Fruit fly (Drosophila melanogaster) whole organism, adult: ENCODE data around the gene Larp7.

Experiments used
- CG11617 ChIP-seq: fragments of 200-800 bp; sonication (Bioruptor generic); optimal IDR thresholded peaks from 2 replicates; lab custom pipeline; 2017; ENCODE audit warnings: mild to moderate bottlenecking, missing biosample characterization, missing genetic modification reagents, missing genetic modification characterization
- CG12768 ChIP-seq: fragments of 200-800 bp; sonication (Bioruptor generic); optimal IDR thresholded peaks from 2 replicates; lab custom pipeline; 2017; ENCODE audit warnings: missing biosample characterization, missing genetic modification characterization, mild to moderate bottlenecking, moderate library complexity, missing genetic modification reagents
- CG14711 ChIP-seq: fragments of 200-800 bp; sonication (Bioruptor generic); optimal IDR thresholded peaks from 2 replicates; lab custom pipeline; 2018; ENCODE audit warnings: missing biosample characterization, mild to moderate bottlenecking, missing genetic modification characterization, moderate library complexity
- CG1620 ChIP-seq: fragments of 200-800 bp; sonication (Bioruptor generic); optimal IDR thresholded peaks from 2 replicates; lab custom pipeline; 2016; ENCODE audit warnings: missing biosample characterization, missing genetic modification characterization
- CG33017 ChIP-seq: fragments of 200-800 bp; sonication (Bioruptor generic); optimal IDR thresholded peaks from 2 replicates; lab custom pipeline; 2018; ENCODE audit warnings: missing biosample characterization, mild to moderate bottlenecking, missing genetic modification characterization, moderate library complexity
- CG5204 ChIP-seq: fragments of 200-800 bp; sonication (Bioruptor generic); optimal IDR thresholded peaks from 2 replicates; lab custom pipeline; 2016; ENCODE audit warnings: missing biosample characterization, missing genetic modification characterization
- CG7045 ChIP-seq: fragments of 200-800 bp; sonication (Bioruptor generic); optimal IDR thresholded peaks from 2 replicates; lab custom pipeline; 2017; ENCODE audit warnings: missing biosample characterization, mild to moderate bottlenecking, missing genetic modification characterization
- CG7101 ChIP-seq: fragments of 200-800 bp; sonication (Bioruptor generic); optimal IDR thresholded peaks from 2 replicates; lab custom pipeline; 2018; ENCODE audit warnings: missing biosample characterization, mild to moderate bottlenecking, missing genetic modification characterization, moderate library complexity
- Clk ChIP-seq: fragments of 200-800 bp; sonication (Bioruptor generic); optimal IDR thresholded peaks from 2 replicates; lab custom pipeline; 2017; ENCODE audit warnings: missing biosample characterization, missing genetic modification characterization
- Crg-1 ChIP-seq: fragments of 200-800 bp; sonication (Bioruptor generic); optimal IDR thresholded peaks from 2 replicates; lab custom pipeline; 2016; ENCODE audit warnings: missing biosample characterization, missing genetic modification characterization
- Hr96 ChIP-seq: fragments of 200-800 bp; sonication (Bioruptor generic); optimal IDR thresholded peaks from 2 replicates; lab custom pipeline; 2016; ENCODE audit warnings: missing biosample characterization, missing genetic modification characterization
- Mnt ChIP-seq: fragments of 200-800 bp; sonication (Bioruptor generic); optimal IDR thresholded peaks from 2 replicates; lab custom pipeline; 2016; ENCODE audit warnings: missing biosample characterization, mild to moderate bottlenecking, missing genetic modification characterization
- bab1 ChIP-seq: fragments of 200-800 bp; sonication (Bioruptor generic); optimal IDR thresholded peaks from 3 replicates; lab custom pipeline; 2019; ENCODE audit warnings: missing biosample characterization, mild to moderate bottlenecking, missing genetic modification characterization, moderate library complexity
- cic ChIP-seq: fragments of 200-800 bp; sonication (Bioruptor generic); optimal IDR thresholded peaks from 2 replicates; lab custom pipeline; 2017; ENCODE audit warnings: missing biosample characterization, mild to moderate bottlenecking, missing genetic modification characterization, moderate library complexity
- cnc ChIP-seq, 2 experiments: fragments of >200 bp; optimal IDR thresholded peaks; 2 replicates each; lab custom pipeline; 2017
- kay ChIP-seq: fragments of 200-800 bp; sonication (Bioruptor generic); peaks from one replicate; lab custom pipeline; 2016; ENCODE audit warnings: missing biosample characterization, missing genetic modification characterization, borderline replicate concordance
- ovo ChIP-seq: fragments of 200-800 bp; sonication (Bioruptor generic); optimal IDR thresholded peaks from 2 replicates; lab custom pipeline; 2016; ENCODE audit warnings: missing biosample characterization, missing genetic modification characterization
- pad ChIP-seq: fragments of 200-800 bp; sonication (Bioruptor generic); optimal IDR thresholded peaks from 3 replicates; lab custom pipeline; 2017; ENCODE audit warnings: missing biosample characterization, missing genetic modification characterization, mild to moderate bottlenecking, moderate library complexity, missing genetic modification reagents
- tj ChIP-seq: fragments of 200-800 bp; sonication (Bioruptor generic); optimal IDR thresholded peaks from 3 replicates; lab custom pipeline; 2017; ENCODE audit warnings: missing biosample characterization, mild to moderate bottlenecking, missing genetic modification characterization, moderate library complexity
- toe ChIP-seq: fragments of 200-800 bp; sonication (Bioruptor generic); optimal IDR thresholded peaks from 2 replicates; lab custom pipeline; 2016; ENCODE audit warnings: missing biosample characterization, missing genetic modification characterization

The Larp7 gene

DNA sequence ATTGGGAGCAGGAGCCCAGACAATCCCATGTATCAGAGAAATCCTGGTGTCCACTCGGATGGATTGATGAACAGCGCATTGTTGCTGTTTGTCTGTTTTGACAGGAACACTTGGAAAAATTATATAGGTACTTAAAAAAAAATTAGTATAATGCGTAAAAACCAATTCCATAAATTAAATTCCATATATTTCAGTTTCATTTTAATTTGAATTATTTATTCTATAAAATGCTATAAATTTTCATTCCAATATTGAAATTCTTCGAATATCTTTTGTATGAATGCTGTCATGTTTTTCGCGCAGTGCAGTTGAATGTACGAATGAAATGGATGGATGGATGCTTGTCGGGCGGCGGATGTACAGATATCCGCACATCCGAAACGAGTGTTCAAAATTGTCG lies 32.8 kb upstream of the Larp7 start, which contains the start of gene SmydA-9:
Gene SmydA-9 (minus strand): TSS at position 101 of the 400 bp plus-strand sequence.
- TF ChIP-seq cnc (optimal IDR thresholded peaks at IDR 0.05; lab: Kevin White, UChicago) (no peak), kay (no peak), CG12768 (GFP tag; lab: Kevin White, UChicago) (no peak), pad (GFP tag; lab: Kevin White, UChicago) (no peak), CG7045 (no peak), CG1620 (no peak), CG5204 (no peak), Hr96 (GFP tag; lab: Kevin White, UChicago) (no peak), CG14711 (tag; lab: Kevin White, UChicago) (no peak), CG7101 (tag; lab: Kevin White, UChicago) (no peak), Clk (GFP tag; lab: Kevin White, UChicago) (no peak), ovo (no peak), Crg-1 (no peak), bab1 (GFP tag; lab: Kevin White, UChicago) (no peak), CG11617 (GFP tag; lab: Kevin White, UChicago) (no peak)

DNA sequence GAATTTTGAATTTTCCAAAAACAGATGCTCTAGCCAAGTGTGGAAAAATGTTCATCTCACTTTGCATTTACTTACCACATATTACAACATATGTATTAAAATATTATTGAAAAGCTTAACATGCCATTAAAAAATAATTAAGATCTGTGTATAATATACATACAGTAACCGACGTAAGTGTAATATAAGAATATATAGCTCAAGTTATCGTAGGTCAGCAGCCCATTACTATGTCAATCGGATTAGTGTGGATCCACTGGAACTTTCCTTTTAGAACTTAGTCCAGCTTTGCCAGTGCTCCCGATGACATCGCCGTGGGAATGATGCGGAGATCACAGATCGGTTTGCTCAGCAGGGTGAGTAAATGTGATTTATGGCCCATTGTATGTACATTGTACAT lies 29.0 kb upstream of the Larp7 start, which contains the start of gene Obp8a:
Gene Obp8a (plus strand): TSS at position 301 of the 400 bp plus-strand sequence.
- TF ChIP-seq tj (GFP tag; lab: Kevin White, UChicago) (no peak), CG5204 (no peak), Hr96 (GFP tag; lab: Kevin White, UChicago) (no peak), CG7101 (tag; lab: Kevin White, UChicago) (no peak), Mnt (no peak), Crg-1 (no peak), bab1 (GFP tag; lab: Kevin White, UChicago) (no peak), cic (GFP tag; lab: Kevin White, UChicago) (no peak), CG1620 (no peak), pad (GFP tag; lab: Kevin White, UChicago) (no peak), CG11617 (GFP tag; lab: Kevin White, UChicago) (no peak), CG7045 (no peak), cnc (optimal IDR thresholded peaks at IDR 0.05; lab: Kevin White, UChicago) (no peak)

DNA sequence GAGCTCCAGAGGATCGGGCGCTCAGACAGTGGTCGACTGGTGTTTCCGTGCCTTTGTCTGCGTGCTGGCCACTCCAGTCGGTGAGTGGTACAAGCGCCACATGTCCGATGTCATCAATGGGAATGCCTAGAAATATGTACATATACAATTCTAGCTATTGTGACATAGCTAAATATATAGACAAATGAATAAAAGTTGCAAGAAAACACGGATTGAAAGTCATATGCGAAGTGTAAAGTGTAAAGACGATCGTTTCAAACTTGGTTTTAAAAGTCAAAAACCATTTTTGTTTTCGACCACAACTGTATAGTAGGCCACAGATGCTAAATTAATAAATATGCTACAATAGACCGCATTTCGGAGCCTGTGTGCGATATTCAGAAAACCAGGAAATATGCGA lies 28.1 kb upstream of the Larp7 start, which contains the start of gene CG15368:
Gene CG15368 (plus strand): TSS at position 301 of the 400 bp plus-strand sequence.
- TF ChIP-seq CG7045 (no peak), cnc (optimal IDR thresholded peaks at IDR 0.05; lab: Kevin White, UChicago) (no peak), Mnt (no peak), CG11617 (GFP tag; lab: Kevin White, UChicago) (no peak), CG5204 (no peak), pad (GFP tag; lab: Kevin White, UChicago) (no peak), Clk (GFP tag; lab: Kevin White, UChicago) (no peak), ovo (no peak), CG12768 (GFP tag; lab: Kevin White, UChicago) (no peak), toe (GFP tag; lab: Kevin White, UChicago) (no peak), CG14711 (tag; lab: Kevin White, UChicago) (no peak), CG33017 (no peak)

DNA sequence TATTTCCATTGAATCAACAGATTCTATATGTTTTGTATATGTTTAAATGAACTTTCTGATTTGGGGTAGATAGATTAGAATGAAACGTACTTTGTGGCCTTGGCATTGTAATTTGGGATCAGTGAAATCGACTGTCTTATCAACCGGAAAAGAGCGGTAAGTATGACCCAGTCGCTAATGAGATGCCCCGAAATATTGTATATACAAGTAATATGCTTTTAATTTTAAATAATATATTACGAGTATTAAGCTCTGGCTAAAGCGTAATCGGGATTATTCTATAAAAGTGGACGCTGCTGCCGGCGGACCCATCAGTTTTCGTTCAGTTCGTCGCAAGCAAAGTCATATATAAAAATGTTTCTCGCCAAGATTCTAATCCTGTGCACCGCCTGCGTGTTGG lies 27.0 kb upstream of the Larp7 start, which contains the start of gene CG15369:
Gene CG15369 (plus strand): TSS at position 301 of the 400 bp plus-strand sequence.
- TF ChIP-seq Mnt (no peak), CG33017 (no peak), Hr96 (GFP tag; lab: Kevin White, UChicago) (no peak), Crg-1 (no peak), CG12768 (GFP tag; lab: Kevin White, UChicago) (no peak), CG14711 (tag; lab: Kevin White, UChicago) (no peak), kay (no peak)

DNA sequence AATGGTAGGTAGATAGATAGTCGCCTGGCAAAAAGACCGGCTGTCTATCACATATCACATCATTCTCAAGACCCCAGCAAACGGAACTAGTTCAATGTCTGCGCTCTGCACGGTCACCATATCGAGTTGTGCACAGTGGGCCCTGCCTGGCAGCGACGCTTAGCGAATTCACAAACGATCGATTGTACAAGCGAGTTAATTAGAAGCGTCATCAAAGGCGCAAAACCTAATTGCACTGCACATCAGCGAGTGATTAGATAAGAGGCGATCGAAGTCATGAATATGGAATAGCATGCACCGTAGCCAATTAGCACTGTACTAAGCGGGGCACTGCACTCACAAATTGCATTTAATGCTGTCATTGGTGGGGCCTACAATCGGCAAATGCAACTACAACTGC lies 23.2 kb upstream of the Larp7 start:
- TF ChIP-seq bab1 (GFP tag; lab: Kevin White, UChicago) (peak; percentile 26), CG33017 (peak; percentile 9), pad (GFP tag; lab: Kevin White, UChicago) (no peak), toe (GFP tag; lab: Kevin White, UChicago) (no peak), CG11617 (GFP tag; lab: Kevin White, UChicago) (no peak)

DNA sequence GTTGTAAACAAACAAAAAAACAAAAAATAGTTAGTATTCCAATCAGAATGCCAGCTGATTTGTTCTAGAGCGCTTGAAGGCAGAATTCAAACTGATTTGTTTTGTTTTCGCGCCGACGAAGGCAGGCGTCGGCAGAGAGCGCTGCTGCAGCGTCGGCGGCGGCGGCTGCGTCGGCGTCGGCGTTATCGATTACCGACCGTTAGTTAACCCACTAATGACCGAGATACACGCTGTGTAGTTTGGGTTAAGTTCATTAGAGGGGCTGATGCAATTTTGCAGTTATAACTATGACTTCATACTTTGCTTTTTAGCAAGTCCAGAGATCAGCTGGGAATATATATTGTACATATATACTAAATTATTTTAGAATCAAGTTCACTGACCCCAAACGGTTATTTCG lies 20.4 kb upstream of the Larp7 start, which contains the start of gene t:
Gene t (minus strand): TSS at position 76 of the 400 bp plus-strand sequence.
- no peak for TF ChIP-seq CG1620
- TF ChIP-seq cic (GFP tag; lab: Kevin White, UChicago), result no peak
- TF ChIP-seq CG14711 (tag; lab: Kevin White, UChicago), result no peak
- peak; percentile 17 for TF ChIP-seq CG5204

DNA sequence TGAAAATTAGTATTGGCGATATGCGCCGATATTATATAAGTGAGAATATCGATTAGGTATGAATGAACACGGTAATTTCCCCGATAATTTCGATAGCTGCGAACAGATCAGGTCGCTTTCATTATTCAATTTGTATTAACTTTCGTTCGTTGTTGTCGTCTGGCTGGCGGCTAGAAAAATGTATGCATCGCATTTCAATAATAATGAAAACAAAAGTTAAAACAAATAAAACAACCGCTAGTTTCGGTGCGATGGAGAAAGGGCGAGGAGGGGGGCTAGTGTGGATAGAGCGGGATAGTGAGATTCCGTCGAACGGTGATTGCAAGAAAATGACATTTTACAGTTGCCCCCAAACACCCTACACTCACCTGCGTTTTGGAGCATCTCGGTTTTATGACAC lies 19.2 kb upstream of the Larp7 start:
- TF ChIP-seq CG14711 (tag; lab: Kevin White, UChicago), result no peak
- TF ChIP-seq ovo, result peak; percentile 30

DNA sequence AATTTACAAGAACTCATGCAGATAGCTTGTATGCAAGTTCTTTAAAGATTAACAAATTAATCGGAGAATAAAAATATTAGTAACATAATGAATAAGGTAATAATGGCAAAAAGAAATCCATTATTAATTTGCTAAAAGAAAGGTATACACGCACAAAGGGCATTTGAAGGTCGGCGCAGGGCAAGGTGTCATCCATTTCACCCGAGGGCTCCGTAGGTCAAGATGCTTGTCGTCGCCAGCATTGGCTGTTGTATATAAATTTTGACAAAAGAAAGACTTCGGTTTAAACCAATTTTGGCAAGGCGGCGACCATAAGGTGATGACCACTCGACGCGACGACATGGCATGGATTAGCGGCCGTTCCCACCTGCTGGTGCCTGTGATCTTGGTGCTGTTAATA lies 18.5 kb upstream of the Larp7 start, which contains the start of gene CG15370:
Gene CG15370 (plus strand): TSS at position 301 of the 400 bp plus-strand sequence.
- TF ChIP-seq ovo, result no peak
- no peak for TF ChIP-seq CG14711 (tag; lab: Kevin White, UChicago)
- no peak for TF ChIP-seq CG33017
- TF ChIP-seq bab1 (GFP tag; lab: Kevin White, UChicago), result no peak
- no peak for TF ChIP-seq CG12768 (GFP tag; lab: Kevin White, UChicago)
- TF ChIP-seq Crg-1, result no peak
- no peak for TF ChIP-seq cic (GFP tag; lab: Kevin White, UChicago)
- no peak for TF ChIP-seq tj (GFP tag; lab: Kevin White, UChicago)
- TF ChIP-seq kay, result no peak
- no peak for TF ChIP-seq CG11617 (GFP tag; lab: Kevin White, UChicago)
